Fruit fly (Drosophila melanogaster) whole organism, embryonic: ENCODE results near the gene Cyp28c1.

Experiments
- Abd-B ChIP-seq: fragments of 200-800 bp; sonication (Bioruptor generic); optimal IDR thresholded peaks from 2 replicates; lab custom pipeline; 2018; ENCODE audit warnings: missing biosample characterization, mild to moderate bottlenecking, missing genetic modification characterization, moderate library complexity
- Adf1 ChIP-seq: fragments of 200-800 bp; sonication (Bioruptor generic); IDR thresholded peaks from 2 replicates; pipeline ENCODE4 v1.3.6; 2022; ENCODE audit warnings: missing biosample characterization, missing genetic modification characterization
- BEAF-32 ChIP-seq: fragments of 200-800 bp; sonication (Bioruptor generic); optimal IDR thresholded peaks from 3 replicates; lab custom pipeline; 2017; ENCODE audit warnings: missing biosample characterization, missing genetic modification characterization, mild to moderate bottlenecking, moderate library complexity, missing genetic modification reagents
- Bdp1 ChIP-seq: fragments of 200-800 bp; sonication (Bioruptor generic); optimal IDR thresholded peaks from 3 replicates; lab custom pipeline; 2016; ENCODE audit warnings: missing biosample characterization, missing genetic modification characterization
- CG10147 ChIP-seq: fragments of 200-800 bp; sonication (Bioruptor generic); optimal IDR thresholded peaks from 2 replicates; lab custom pipeline; 2019; ENCODE audit warnings: missing biosample characterization, mild to moderate bottlenecking, missing genetic modification characterization, moderate library complexity
- CG10321 ChIP-seq: fragments of 200-800 bp; sonication (Bioruptor generic); IDR thresholded peaks from 2 replicates; pipeline ENCODE4 v1.3.6; 2022; ENCODE audit warnings: missing biosample characterization, missing genetic modification characterization
- CG12071 ChIP-seq: fragments of 200-800 bp; sonication (Bioruptor generic); optimal IDR thresholded peaks from 3 replicates; lab custom pipeline; 2018; ENCODE audit warnings: missing biosample characterization, mild to moderate bottlenecking, missing genetic modification characterization
- CG12769 ChIP-seq: fragments of 200-800 bp; sonication (Bioruptor generic); optimal IDR thresholded peaks from 2 replicates; lab custom pipeline; 2019; ENCODE audit warnings: missing biosample characterization, mild to moderate bottlenecking, missing genetic modification characterization, moderate library complexity
- CG13123 ChIP-seq: fragments of 200-800 bp; sonication (Bioruptor generic); optimal IDR thresholded peaks from 2 replicates; lab custom pipeline; 2016; ENCODE audit warnings: missing biosample characterization, missing genetic modification characterization
- CG15696 ChIP-seq: fragments of 200-800 bp; sonication (Bioruptor generic); optimal IDR thresholded peaks from 2 replicates; lab custom pipeline; 2019; ENCODE audit warnings: missing biosample characterization, mild to moderate bottlenecking, missing genetic modification characterization, moderate library complexity
- CG16815 ChIP-seq: fragments of 200-800 bp; sonication (Bioruptor generic); optimal IDR thresholded peaks from 3 replicates; lab custom pipeline; 2017; ENCODE audit warnings: missing biosample characterization, mild to moderate bottlenecking, missing genetic modification characterization
- CG1832 ChIP-seq: fragments of 200-800 bp; sonication (Bioruptor generic); optimal IDR thresholded peaks from 2 replicates; lab custom pipeline; 2017; ENCODE audit warnings: missing biosample characterization, mild to moderate bottlenecking, missing genetic modification characterization, inconsistent platforms
- CG43689 ChIP-seq: fragments of 200-800 bp; sonication (Bioruptor generic); IDR thresholded peaks from 2 replicates; pipeline ENCODE4 v1.3.6; 2022; ENCODE audit warnings: missing biosample characterization, missing genetic modification characterization
- CG6254 ChIP-seq: fragments of 200-800 bp; sonication (Bioruptor generic); optimal IDR thresholded peaks from 3 replicates; lab custom pipeline; 2017; ENCODE audit warnings: mild to moderate bottlenecking, missing biosample characterization, missing genetic modification reagents, missing genetic modification characterization
- CG6654 ChIP-seq: fragments of 200-800 bp; sonication (Bioruptor generic); optimal IDR thresholded peaks from 2 replicates; lab custom pipeline; 2017; ENCODE audit warnings: missing biosample characterization, mild to moderate bottlenecking, missing genetic modification characterization
- CG7372 ChIP-seq: fragments of 200-800 bp; sonication (Bioruptor generic); IDR thresholded peaks from 2 replicates; pipeline ENCODE4 v1.3.6; 2022; ENCODE audit warnings: missing biosample characterization, missing genetic modification characterization
- CG7987 ChIP-seq: fragments of 200-800 bp; sonication (Bioruptor generic); optimal IDR thresholded peaks from 2 replicates; lab custom pipeline; 2018; ENCODE audit warnings: missing biosample characterization, mild to moderate bottlenecking, missing genetic modification characterization, moderate library complexity
- CoRest ChIP-seq: fragments of 200-800 bp; sonication (Bioruptor generic); optimal IDR thresholded peaks from 3 replicates; lab custom pipeline; 2018; ENCODE audit warnings: missing biosample characterization, mild to moderate bottlenecking, missing genetic modification characterization, moderate library complexity
- D19B ChIP-seq: fragments of 200-800 bp; sonication (Bioruptor generic); optimal IDR thresholded peaks from 2 replicates; lab custom pipeline; 2017; ENCODE audit warnings: missing biosample characterization, mild to moderate bottlenecking, missing genetic modification characterization
- Gsc ChIP-seq: fragments of 200-800 bp; sonication (Bioruptor generic); IDR thresholded peaks from 2 replicates; pipeline ENCODE4 v1.3.6; 2022; ENCODE audit warnings: missing biosample characterization, missing genetic modification characterization
- H15 ChIP-seq: fragments of 200-800 bp; sonication (Bioruptor generic); IDR thresholded peaks from 3 replicates; pipeline ENCODE4 v1.3.6; 2022; ENCODE audit warnings: missing biosample characterization, missing genetic modification characterization
- HLH4C ChIP-seq: fragments of 200-800 bp; sonication (Bioruptor generic); IDR thresholded peaks from 3 replicates; pipeline ENCODE4 v1.3.6; 2022; ENCODE audit warnings: missing biosample characterization, missing genetic modification characterization; ENCODE audit not compliant: partially characterized antibody
- Hand ChIP-seq: fragments of 200-800 bp; sonication (Bioruptor generic); optimal IDR thresholded peaks from 2 replicates; lab custom pipeline; 2017; ENCODE audit warnings: mild to moderate bottlenecking, missing biosample characterization, missing genetic modification reagents, missing genetic modification characterization
- Hr51 ChIP-seq, 2 experiments: fragments of 200-800 bp; sonication (Bioruptor generic); optimal IDR thresholded peaks; 2 replicates in 1 of 2; 3 replicates in 1 of 2; lab custom pipeline; 2016 to 2018; ENCODE audit warnings: missing biosample characterization in 2 of 2, missing genetic modification characterization in 2 of 2, mild to moderate bottlenecking in 1 of 2, moderate library complexity in 1 of 2
- NC2α ChIP-seq: fragments of 200-800 bp; sonication (Bioruptor generic); optimal IDR thresholded peaks from 2 replicates; lab custom pipeline; 2016; ENCODE audit warnings: missing biosample characterization, missing genetic modification characterization
- Poxn ChIP-seq: fragments of 200-800 bp; sonication (Bioruptor generic); IDR thresholded peaks from 2 replicates; pipeline ENCODE4 v1.3.6; 2022; ENCODE audit warnings: missing biosample characterization, missing genetic modification characterization
- Vsx1 ChIP-seq: fragments of 200-800 bp; sonication (Bioruptor generic); optimal IDR thresholded peaks from 2 replicates; lab custom pipeline; 2017; ENCODE audit warnings: missing biosample characterization, mild to moderate bottlenecking, missing genetic modification characterization, missing genetic modification reagents
- al ChIP-seq: fragments of 200-800 bp; sonication (Bioruptor generic); IDR thresholded peaks from 2 replicates; pipeline ENCODE4 v1.3.6; 2022; ENCODE audit warnings: missing biosample characterization, missing genetic modification characterization
- aop ChIP-seq: fragments of 200-800 bp; sonication (Bioruptor generic); IDR thresholded peaks from 2 replicates; pipeline ENCODE4 v1.3.6; 2022; ENCODE audit warnings: missing biosample characterization, missing genetic modification characterization
- ap ChIP-seq: fragments of 200-800 bp; sonication (Bioruptor generic); IDR thresholded peaks from 2 replicates; pipeline ENCODE4 v1.3.6; 2022; ENCODE audit warnings: missing biosample characterization, missing genetic modification characterization
- bcd ChIP-seq: fragments of 200-800 bp; sonication (Bioruptor generic); optimal IDR thresholded peaks from 2 replicates; lab custom pipeline; 2017; ENCODE audit warnings: missing biosample characterization, mild to moderate bottlenecking, missing genetic modification characterization
- bsh ChIP-seq, 2 experiments: fragments of 200-800 bp; sonication (Bioruptor generic); optimal IDR thresholded peaks; 2 replicates each; lab custom pipeline; 2017 to 2018; ENCODE audit warnings: mild to moderate bottlenecking in 2 of 2, missing biosample characterization in 2 of 2, missing genetic modification characterization in 2 of 2, moderate library complexity in 1 of 2
- chm ChIP-seq: fragments of 200-800 bp; sonication (Bioruptor generic); IDR thresholded peaks from 2 replicates; pipeline ENCODE4 v1.3.6; 2022; ENCODE audit warnings: missing biosample characterization, missing genetic modification characterization
- fd102C ChIP-seq: fragments of 200-800 bp; sonication (Bioruptor generic); optimal IDR thresholded peaks from 2 replicates; lab custom pipeline; 2018; ENCODE audit warnings: missing biosample characterization, mild to moderate bottlenecking, missing genetic modification characterization, moderate library complexity
- fu2 ChIP-seq: fragments of 200-800 bp; sonication (Bioruptor generic); optimal IDR thresholded peaks from 2 replicates; lab custom pipeline; 2016; ENCODE audit warnings: missing biosample characterization, missing genetic modification characterization
- gce ChIP-seq: fragments of 200-800 bp; sonication (Bioruptor generic); IDR thresholded peaks from 3 replicates; pipeline ENCODE4 v1.3.6; 2022; ENCODE audit warnings: missing biosample characterization, missing genetic modification characterization
- gcm ChIP-seq: fragments of 200-800 bp; sonication (Bioruptor generic); optimal IDR thresholded peaks from 2 replicates; lab custom pipeline; 2019; ENCODE audit warnings: missing biosample characterization, mild to moderate bottlenecking, missing genetic modification characterization, moderate library complexity
- gro ChIP-seq: fragments of 200-800 bp; sonication (Bioruptor generic); optimal IDR thresholded peaks from 2 replicates; lab custom pipeline; 2016; ENCODE audit warnings: missing biosample characterization, missing genetic modification characterization
- gsb ChIP-seq: fragments of 200-800 bp; sonication (Bioruptor generic); IDR thresholded peaks from 2 replicates; pipeline ENCODE4 v1.3.6; 2022; ENCODE audit warnings: missing biosample characterization, missing genetic modification characterization
- lov ChIP-seq, 2 experiments: fragments of 200-800 bp in 1 of 2; fragments of >200 bp in 1 of 2; sonication (Bioruptor generic) in 1 of 2; IDR thresholded peaks in 1 of 2; optimal IDR thresholded peaks in 1 of 2; 2 replicates in 1 of 2; 3 replicates in 1 of 2; pipeline versions ENCODE4 v1.3.6 to Lab custom; 2017 to 2022; ENCODE audit warnings: missing biosample characterization in 1 of 2, missing genetic modification characterization in 1 of 2
- peb ChIP-seq: fragments of 200-800 bp; sonication (Bioruptor generic); IDR thresholded peaks from 2 replicates; pipeline ENCODE4 v1.3.6; 2022; ENCODE audit warnings: missing biosample characterization, missing genetic modification characterization
- pfk ChIP-seq: fragments of 200-800 bp; sonication (Bioruptor generic); optimal IDR thresholded peaks from 2 replicates; lab custom pipeline; 2018; ENCODE audit warnings: missing biosample characterization, mild to moderate bottlenecking, missing genetic modification characterization, moderate library complexity
- ranshi ChIP-seq: fragments of 200-800 bp; sonication (Bioruptor generic); IDR thresholded peaks from 2 replicates; pipeline ENCODE4 v1.3.6; 2022; ENCODE audit warnings: missing biosample characterization, missing genetic modification characterization
- slbo ChIP-seq: fragments of 200-800 bp; sonication (Bioruptor generic); IDR thresholded peaks from 2 replicates; pipeline ENCODE4 v1.3.6; 2022; ENCODE audit warnings: missing biosample characterization, missing genetic modification characterization
- tap ChIP-seq: fragments of 200-800 bp; optimal IDR thresholded peaks from 3 replicates; lab custom pipeline; 2019; ENCODE audit warnings: missing biosample characterization, mild to moderate bottlenecking, missing genetic modification characterization, moderate library complexity
- trh ChIP-seq: fragments of 200-800 bp; sonication (Bioruptor generic); optimal IDR thresholded peaks from 2 replicates; lab custom pipeline; 2016; ENCODE audit warnings: missing biosample characterization, missing genetic modification characterization
- tx ChIP-seq: fragments of 200-800 bp; sonication (Bioruptor generic); optimal IDR thresholded peaks from 2 replicates; lab custom pipeline; 2016; ENCODE audit warnings: missing biosample characterization, missing genetic modification characterization
- vvl ChIP-seq: fragments of 200-800 bp; sonication (Bioruptor generic); IDR thresholded peaks from 2 replicates; pipeline ENCODE4 v1.3.6; 2022; ENCODE audit warnings: missing biosample characterization, missing genetic modification characterization

Gene Cyp28c1

dm6 chrX:11818047-11818766, 21.2 kb upstream of the Cyp28c1 start (continued):
- 0 out of 2 replicates have a peak, but pooled peaks have one; percentile 6 for TF ChIP-seq aop (GFP tag; lab: Robert Waterston, UW)
- TF ChIP-seq vvl (GFP tag; lab: Robert Waterston, UW), result peak; percentile 98
- peak; percentile 93 for TF ChIP-seq CoRest (tag; lab: Kevin White, UChicago)
- TF ChIP-seq Hand (GFP tag; lab: Kevin White, UChicago), result peak; percentile 84
- TF ChIP-seq CG7372 (GFP tag; lab: Robert Waterston, UW), result peak; percentile 89
- peak; percentile 86 for TF ChIP-seq CG15696
- peak; percentile 77 for TF ChIP-seq Poxn (GFP tag; lab: Robert Waterston, UW)
- TF ChIP-seq gcm (GFP tag; lab: Kevin White, UChicago), result peak; percentile 96
- TF ChIP-seq Hr51 (GFP tag; optimal IDR thresholded peaks at IDR 0.05; lab: Kevin White, UChicago), result peak; percentile 92 to 97
- TF ChIP-seq CG12769 (tag; lab: Kevin White, UChicago), result peak; percentile 96
- TF ChIP-seq BEAF-32 (GFP tag; lab: Kevin White, UChicago), result peak; percentile 1
- peak; percentile 89 for TF ChIP-seq bcd (GFP tag; lab: Kevin White, UChicago)
- TF ChIP-seq Bdp1 (GFP tag; lab: Kevin White, UChicago), result peak; percentile 86
- peak; percentile 98 for TF ChIP-seq pfk (GFP tag; lab: Kevin White, UChicago)
- TF ChIP-seq Abd-B (GFP tag; lab: Kevin White, UChicago), result peak; percentile 88
- peak; percentile 66 for TF ChIP-seq Adf1 (GFP tag; lab: Robert Waterston, UW)
- TF ChIP-seq ap, result peak; percentile 92
- peak; percentile 58; the same call in 2 of the 3 replicates for TF ChIP-seq HLH4C (GFP tag; lab: Robert Waterston, UW)
- peak; percentile 93 for TF ChIP-seq ranshi
- peak; percentile 79; the same call in 1 of the 2 replicates for TF ChIP-seq Gsc (GFP tag; lab: Robert Waterston, UW)
- TF ChIP-seq chm, result peak; percentile 96
- TF ChIP-seq peb, result peak; percentile 92
- TF ChIP-seq CG6654, result peak; percentile 76
- peak; percentile 87 for TF ChIP-seq CG13123 (GFP tag; lab: Kevin White, UChicago)
- TF ChIP-seq NC2α, result peak; percentile 90
- no peak for TF ChIP-seq lov (optimal IDR thresholded peaks at IDR 0.05; lab: Kevin White, UChicago)
- TF ChIP-seq lov (GFP tag; IDR thresholded peaks at IDR 0.05; lab: Robert Waterston, UW), result peak; percentile 91
- TF ChIP-seq gro (GFP tag; lab: Kevin White, UChicago), result peak; percentile 71
- peak; percentile 93 for TF ChIP-seq H15 (GFP tag; lab: Robert Waterston, UW)
- peak; percentile 70 for TF ChIP-seq fd102C
- TF ChIP-seq trh (GFP tag; lab: Kevin White, UChicago), result peak; percentile 77
- peak; percentile 93 to 97 for TF ChIP-seq bsh (GFP tag; optimal IDR thresholded peaks at IDR 0.05; lab: Kevin White, UChicago)
- TF ChIP-seq tx (GFP tag; lab: Kevin White, UChicago), result peak; percentile 95
- peak; percentile 95 for TF ChIP-seq fu2 (GFP tag; lab: Kevin White, UChicago)
- TF ChIP-seq gce (GFP tag; lab: Robert Waterston, UW), result peak; percentile 94
- peak; percentile 81 for TF ChIP-seq CG7987 (GFP tag; lab: Kevin White, UChicago)
- peak; percentile 77 for TF ChIP-seq CG10147 (GFP tag; lab: Kevin White, UChicago)
- TF ChIP-seq tap (tag; lab: Kevin White, UChicago), result peak; percentile 94
- peak; percentile 94 for TF ChIP-seq slbo
- peak; percentile 68 for TF ChIP-seq D19B
- peak; percentile 94 for TF ChIP-seq CG12071 (GFP tag; lab: Kevin White, UChicago)
- peak; percentile 83 for TF ChIP-seq gsb (GFP tag; lab: Robert Waterston, UW)
- no peak for TF ChIP-seq CG1832 (GFP tag; lab: Kevin White, UChicago)
- peak; percentile 87 for TF ChIP-seq al (GFP tag; lab: Robert Waterston, UW)
- peak; percentile 71 for TF ChIP-seq CG10321
- peak; percentile 92 for TF ChIP-seq CG6254 (GFP tag; lab: Kevin White, UChicago)
- TF ChIP-seq CG16815 (GFP tag; lab: Kevin White, UChicago), result peak; percentile 88
- TF ChIP-seq CG43689 (GFP tag; lab: Robert Waterston, UW), result peak; percentile 84
- peak; percentile 89 for TF ChIP-seq Vsx1 (GFP tag; lab: Kevin White, UChicago)
